Fruit fly (Drosophila melanogaster) whole organism, embryonic: ENCODE results near the gene Rnf146.
A peak's percentile ranks its signal among the peaks of the same experiment; 100 is the strongest.

Experiments used
- Blimp-1 ChIP-seq: fragments of 200-800 bp; sonication (Bioruptor generic); optimal IDR thresholded peaks from 3 replicates; lab custom pipeline; 2018; ENCODE audit warnings: missing biosample characterization, missing genetic modification characterization, mild to moderate bottlenecking, moderate library complexity, missing genetic modification reagents
- CG10274 ChIP-seq: fragments of 200-800 bp; sonication (Bioruptor generic); optimal IDR thresholded peaks from 3 replicates; lab custom pipeline; 2017; ENCODE audit warnings: missing biosample characterization, mild to moderate bottlenecking, missing genetic modification characterization
- CG11696 ChIP-seq: fragments of 200-800 bp; sonication (Bioruptor generic); IDR thresholded peaks from 2 replicates; pipeline ENCODE4 v1.3.6; 2022; ENCODE audit warnings: missing biosample characterization, missing genetic modification characterization
- CG12071 ChIP-seq: fragments of 200-800 bp; sonication (Bioruptor generic); optimal IDR thresholded peaks from 3 replicates; lab custom pipeline; 2018; ENCODE audit warnings: missing biosample characterization, mild to moderate bottlenecking, missing genetic modification characterization
- CG1233 ChIP-seq: fragments of 200-800 bp; sonication (Bioruptor generic); optimal IDR thresholded peaks from 4 replicates; lab custom pipeline; 2018; ENCODE audit warnings: missing biosample characterization, mild to moderate bottlenecking, missing genetic modification characterization
- CG12744 ChIP-seq: fragments of 200-800 bp; sonication (Bioruptor generic); optimal IDR thresholded peaks from 2 replicates; lab custom pipeline; 2016; ENCODE audit warnings: missing biosample characterization, missing genetic modification characterization
- CG14014 ChIP-seq: fragments of 200-800 bp; sonication (Bioruptor generic); IDR thresholded peaks from 2 replicates; pipeline ENCODE4 v1.3.6; 2022; ENCODE audit warnings: missing biosample characterization, missing genetic modification characterization
- CG14710 ChIP-seq: fragments of 200-800 bp; sonication (Bioruptor generic); optimal IDR thresholded peaks from 3 replicates; lab custom pipeline; 2019; ENCODE audit warnings: missing biosample characterization, mild to moderate bottlenecking, missing genetic modification characterization, moderate library complexity
- CG15269 ChIP-seq: fragments of 200-800 bp; sonication (Bioruptor generic); optimal IDR thresholded peaks from 2 replicates; lab custom pipeline; 2018; ENCODE audit warnings: missing biosample characterization, mild to moderate bottlenecking, missing genetic modification characterization, moderate library complexity
- CG1602 ChIP-seq: fragments of 200-800 bp; sonication (Bioruptor generic); optimal IDR thresholded peaks from 3 replicates; lab custom pipeline; 2016; ENCODE audit warnings: missing biosample characterization, missing genetic modification characterization
- CG1832 ChIP-seq: fragments of 200-800 bp; sonication (Bioruptor generic); optimal IDR thresholded peaks from 2 replicates; lab custom pipeline; 2017; ENCODE audit warnings: missing biosample characterization, mild to moderate bottlenecking, missing genetic modification characterization, inconsistent platforms
- CG18599 ChIP-seq: fragments of 200-800 bp; sonication (Bioruptor generic); optimal IDR thresholded peaks from 3 replicates; lab custom pipeline; 2017; ENCODE audit warnings: missing biosample characterization, missing genetic modification characterization, mild to moderate bottlenecking, moderate library complexity, missing genetic modification reagents
- CG2129 ChIP-seq: fragments of 200-800 bp; sonication (Bioruptor generic); IDR thresholded peaks from 2 replicates; pipeline ENCODE4 v1.3.6; 2022; ENCODE audit warnings: missing biosample characterization, missing genetic modification characterization; ENCODE audit not compliant: partially characterized antibody
- CG31224 ChIP-seq: fragments of 200-800 bp; sonication (Bioruptor generic); IDR thresholded peaks from 2 replicates; pipeline ENCODE4 v1.3.6; 2022; ENCODE audit warnings: missing biosample characterization, missing genetic modification characterization
- CG34224 ChIP-seq: fragments of 200-800 bp; sonication (Bioruptor generic); IDR thresholded peaks from 3 replicates; pipeline ENCODE4 v1.3.6; 2022; ENCODE audit warnings: missing biosample characterization, missing genetic modification characterization; ENCODE audit not compliant: partially characterized antibody
- CG3847 ChIP-seq: fragments of 200-800 bp; sonication (Bioruptor generic); IDR thresholded peaks from 2 replicates; pipeline ENCODE4 v1.3.6; 2022; ENCODE audit warnings: missing biosample characterization, missing genetic modification characterization
- CG4404 ChIP-seq: fragments of 200-800 bp; sonication (Bioruptor generic); IDR thresholded peaks from 2 replicates; pipeline ENCODE4 v1.3.6; 2022; ENCODE audit warnings: missing biosample characterization, missing genetic modification characterization
- CG6813 ChIP-seq: fragments of 200-800 bp; sonication (Bioruptor generic); optimal IDR thresholded peaks from 2 replicates; lab custom pipeline; 2017; ENCODE audit warnings: missing biosample characterization, missing genetic modification characterization, mild to moderate bottlenecking, moderate library complexity, missing genetic modification reagents
- CG8359 ChIP-seq: fragments of 200-800 bp; sonication (Bioruptor generic); optimal IDR thresholded peaks from 2 replicates; lab custom pipeline; 2017; ENCODE audit warnings: missing biosample characterization, mild to moderate bottlenecking, missing genetic modification characterization, borderline replicate concordance
- CG9876 ChIP-seq: fragments of 200-800 bp; sonication (Bioruptor generic); optimal IDR thresholded peaks from 2 replicates; lab custom pipeline; 2016; ENCODE audit warnings: missing biosample characterization, missing genetic modification characterization
- Dip3 ChIP-seq: fragments of 200-800 bp; sonication (Bioruptor generic); optimal IDR thresholded peaks from 3 replicates; lab custom pipeline; 2016; ENCODE audit warnings: missing biosample characterization, missing genetic modification characterization
- Dll ChIP-seq: fragments of 200-800 bp; sonication (Bioruptor generic); IDR thresholded peaks from 4 replicates; pipeline ENCODE4 v1.3.6; 2022; ENCODE audit warnings: missing biosample characterization, missing genetic modification characterization; ENCODE audit not compliant: partially characterized antibody
- Dref ChIP-seq: fragments of 200-800 bp; sonication (Bioruptor generic); IDR thresholded peaks from 2 replicates; pipeline ENCODE4 v1.3.6; 2022; ENCODE audit warnings: missing biosample characterization, missing genetic modification characterization
- Hey ChIP-seq: fragments of 200-800 bp; sonication (Bioruptor generic); optimal IDR thresholded peaks from 3 replicates; lab custom pipeline; 2018; ENCODE audit warnings: missing biosample characterization, mild to moderate bottlenecking, missing genetic modification characterization
- Jarid2 ChIP-seq: fragments of 200-800 bp; sonication (Bioruptor generic); optimal IDR thresholded peaks from 3 replicates; lab custom pipeline; 2017; ENCODE audit warnings: mild to moderate bottlenecking, missing biosample characterization, missing genetic modification reagents, missing genetic modification characterization
- Lpt ChIP-seq: fragments of >200 bp; optimal IDR thresholded peaks from 2 replicates; lab custom pipeline; 2018; ENCODE audit warnings: missing biosample characterization, missing genetic modification characterization
- MTF-1 ChIP-seq: fragments of 200-800 bp; sonication (Bioruptor generic); optimal IDR thresholded peaks from 2 replicates; lab custom pipeline; 2018; ENCODE audit warnings: missing biosample characterization, mild to moderate bottlenecking, missing genetic modification characterization, borderline replicate concordance
- Mrtf ChIP-seq: fragments of 200-800 bp; sonication (Bioruptor generic); IDR thresholded peaks from 3 replicates; pipeline ENCODE4 v1.3.6; 2022; ENCODE audit warnings: missing biosample characterization, missing genetic modification characterization
- Side ChIP-seq: fragments of 200-800 bp; sonication (Bioruptor generic); optimal IDR thresholded peaks from 2 replicates; lab custom pipeline; 2016; ENCODE audit warnings: missing biosample characterization, missing genetic modification characterization
- aop ChIP-seq: fragments of 200-800 bp; sonication (Bioruptor generic); IDR thresholded peaks from 2 replicates; pipeline ENCODE4 v1.3.6; 2022; ENCODE audit warnings: missing biosample characterization, missing genetic modification characterization
- ase ChIP-seq: fragments of 200-800 bp; sonication (Bioruptor generic); IDR thresholded peaks from 3 replicates; pipeline ENCODE4 v1.3.6; 2022; ENCODE audit warnings: missing biosample characterization, missing genetic modification characterization
- bsh ChIP-seq, 2 experiments: fragments of 200-800 bp; sonication (Bioruptor generic); optimal IDR thresholded peaks; 2 replicates each; lab custom pipeline; 2017 to 2018; ENCODE audit warnings: mild to moderate bottlenecking in 2 of 2, missing biosample characterization in 2 of 2, missing genetic modification characterization in 2 of 2, moderate library complexity in 1 of 2
- dati ChIP-seq: fragments of 200-800 bp; sonication (Bioruptor generic); IDR thresholded peaks from 2 replicates; pipeline ENCODE4 v1.3.6; 2022; ENCODE audit warnings: missing biosample characterization, missing genetic modification characterization
- ham ChIP-seq: fragments of 200-800 bp; sonication (Bioruptor generic); IDR thresholded peaks from 2 replicates; pipeline ENCODE4 v1.3.6; 2022; ENCODE audit warnings: missing biosample characterization, missing genetic modification characterization
- hb ChIP-seq: fragments of 200-800 bp; sonication (Bioruptor generic); IDR thresholded peaks from 3 replicates; pipeline ENCODE4 v1.3.6; 2022; ENCODE audit warnings: missing biosample characterization, missing genetic modification characterization; ENCODE audit not compliant: partially characterized antibody
- hbn ChIP-seq: fragments of 200-800 bp; sonication (Bioruptor generic); IDR thresholded peaks from 2 replicates; pipeline ENCODE4 v1.3.6; 2022; ENCODE audit warnings: missing biosample characterization, missing genetic modification characterization; ENCODE audit not compliant: partially characterized antibody
- ind ChIP-seq: fragments of 200-800 bp; sonication (Bioruptor generic); optimal IDR thresholded peaks from 3 replicates; lab custom pipeline; 2016; ENCODE audit warnings: missing biosample characterization, missing genetic modification characterization
- inv ChIP-seq: fragments of 200-800 bp; sonication (Bioruptor generic); IDR thresholded peaks from 2 replicates; pipeline ENCODE4 v1.3.6; 2022; ENCODE audit warnings: missing biosample characterization, missing genetic modification characterization; ENCODE audit not compliant: partially characterized antibody
- ken ChIP-seq: fragments of 200-800 bp; sonication (Bioruptor generic); IDR thresholded peaks from 3 replicates; pipeline ENCODE4 v1.3.6; 2022; ENCODE audit warnings: missing biosample characterization, missing genetic modification characterization
- org-1 ChIP-seq: fragments of 200-800 bp; sonication (Bioruptor generic); optimal IDR thresholded peaks from 2 replicates; lab custom pipeline; 2017; ENCODE audit warnings: missing biosample characterization, missing genetic modification characterization
- p53 ChIP-seq: fragments of 200-800 bp; sonication (Bioruptor generic); optimal IDR thresholded peaks from 2 replicates; lab custom pipeline; 2016; ENCODE audit warnings: missing biosample characterization, missing genetic modification characterization
- salm ChIP-seq: fragments of 200-800 bp; sonication (Bioruptor generic); optimal IDR thresholded peaks from 2 replicates; lab custom pipeline; 2018; ENCODE audit warnings: missing biosample characterization, mild to moderate bottlenecking, missing genetic modification characterization
- sna ChIP-seq: fragments of 200-800 bp; sonication (Bioruptor generic); IDR thresholded peaks from 2 replicates; pipeline ENCODE4 v1.3.6; 2022; ENCODE audit warnings: missing biosample characterization, missing genetic modification characterization; ENCODE audit not compliant: partially characterized antibody
- so ChIP-seq: fragments of 200-800 bp; sonication (Bioruptor generic); IDR thresholded peaks from 3 replicates; pipeline ENCODE4 v1.3.6; 2022; ENCODE audit warnings: missing biosample characterization, missing genetic modification characterization
- sr ChIP-seq: fragments of 200-800 bp; sonication (Bioruptor generic); IDR thresholded peaks from 3 replicates; pipeline ENCODE4 v1.3.6; 2022; ENCODE audit warnings: missing biosample characterization, missing genetic modification characterization
- trem ChIP-seq: fragments of 200-800 bp; optimal IDR thresholded peaks from 3 replicates; lab custom pipeline; 2019; ENCODE audit warnings: missing biosample characterization, mild to moderate bottlenecking, missing genetic modification characterization, moderate library complexity
- twi ChIP-seq: fragments of 200-800 bp; optimal IDR thresholded peaks from 2 replicates; lab custom pipeline; 2019; ENCODE audit warnings: missing biosample characterization, mild to moderate bottlenecking, missing genetic modification characterization, moderate library complexity
- zen ChIP-seq: fragments of 200-800 bp; sonication (Bioruptor generic); optimal IDR thresholded peaks from 3 replicates; lab custom pipeline; 2018; ENCODE audit warnings: missing biosample characterization, mild to moderate bottlenecking, missing genetic modification characterization, moderate library complexity
- zen2 ChIP-seq: fragments of 200-800 bp; sonication (Bioruptor generic); IDR thresholded peaks from 3 replicates; pipeline ENCODE4 v1.3.6; 2022; ENCODE audit warnings: missing biosample characterization, missing genetic modification characterization; ENCODE audit not compliant: partially characterized antibody

Rnf146 gene

dm6 chr3L:19590422-19590821 lies 52.2 kb downstream of the Rnf146 start, which contains the start of gene CG14100 (continued):
- TF ChIP-seq bsh (GFP tag; optimal IDR thresholded peaks at IDR 0.05; lab: Kevin White, UChicago) (peak; percentile 100), CG2129 (GFP tag; lab: Robert Waterston, UW) (no peak), zen2 (GFP tag; lab: Robert Waterston, UW) (no peak), trem (peak; percentile 97), twi (peak; percentile 100), CG9876 (GFP tag; lab: Kevin White, UChicago) (peak; percentile 100), sr (GFP tag; lab: Robert Waterston, UW) (peak; percentile 100), p53 (GFP tag; lab: Kevin White, UChicago) (peak; percentile 100), Lpt (GFP tag; lab: Kevin White, UChicago) (no peak), CG18599 (peak; percentile 100), CG3847 (peak; percentile 100), org-1 (GFP tag; lab: Kevin White, UChicago) (peak; percentile 100), dati (GFP tag; lab: Robert Waterston, UW) (peak; percentile 100), Mrtf (GFP tag; lab: Robert Waterston, UW) (peak; percentile 100), ken (GFP tag; lab: Robert Waterston, UW) (peak; percentile 100), ind (GFP tag; lab: Kevin White, UChicago) (peak; percentile 100), Side (GFP tag; lab: Kevin White, UChicago) (peak; percentile 100), Dref (GFP tag; lab: Robert Waterston, UW) (peak; percentile 69), CG14710 (tag; lab: Kevin White, UChicago) (peak; percentile 99), aop (GFP tag; lab: Robert Waterston, UW) (peak; percentile 100), Jarid2 (GFP tag; lab: Kevin White, UChicago) (peak; percentile 99), Dll (GFP tag; lab: Robert Waterston, UW) (0 out of 4 replicates have a peak, but pooled peaks have one; percentile 52), Dip3 (GFP tag; lab: Kevin White, UChicago) (peak; percentile 100), so (GFP tag; lab: Robert Waterston, UW) (peak; percentile 100), Hey (tag; lab: Kevin White, UChicago) (peak; percentile 100), CG15269 (peak; percentile 100), CG1602 (GFP tag; lab: Kevin White, UChicago) (peak; percentile 100), hbn (GFP tag; lab: Robert Waterston, UW) (no peak), CG14014 (GFP tag; lab: Robert Waterston, UW) (peak; percentile 100), CG8359 (GFP tag; lab: Kevin White, UChicago) (peak; percentile 98), CG10274 (peak; percentile 98), sna (GFP tag; lab: Robert Waterston, UW) (no peak), inv (GFP tag; lab: Robert Waterston, UW) (peak; percentile 39; the same call in 1 of the 2 replicates), MTF-1 (GFP tag; lab: Kevin White, UChicago) (peak; percentile 100), CG34224 (GFP tag; lab: Robert Waterston, UW) (peak; percentile 49; the same call in 1 of the 3 replicates), CG12071 (GFP tag; lab: Kevin White, UChicago) (peak; percentile 100), CG4404 (GFP tag; lab: Robert Waterston, UW) (peak; percentile 100), zen (tag; lab: Kevin White, UChicago) (peak; percentile 100), CG12744 (peak; percentile 100), ase (GFP tag; lab: Robert Waterston, UW) (peak; percentile 100), CG11696 (GFP tag; lab: Robert Waterston, UW) (peak; percentile 99), CG1233 (GFP tag; lab: Kevin White, UChicago) (peak; percentile 100), salm (peak; percentile 100), CG1832 (GFP tag; lab: Kevin White, UChicago) (peak; percentile 13), hb (GFP tag; lab: Robert Waterston, UW) (no peak), ham (GFP tag; lab: Robert Waterston, UW) (peak; percentile 100), CG6813 (peak; percentile 100), CG31224 (GFP tag; lab: Robert Waterston, UW) (peak; percentile 100), Blimp-1 (GFP tag; lab: Kevin White, UChicago) (peak; percentile 100)
